Worm (Caenorhabditis elegans): ENCODE measurements around the gene gcy-9.

gcy-9 gene

DNA sequence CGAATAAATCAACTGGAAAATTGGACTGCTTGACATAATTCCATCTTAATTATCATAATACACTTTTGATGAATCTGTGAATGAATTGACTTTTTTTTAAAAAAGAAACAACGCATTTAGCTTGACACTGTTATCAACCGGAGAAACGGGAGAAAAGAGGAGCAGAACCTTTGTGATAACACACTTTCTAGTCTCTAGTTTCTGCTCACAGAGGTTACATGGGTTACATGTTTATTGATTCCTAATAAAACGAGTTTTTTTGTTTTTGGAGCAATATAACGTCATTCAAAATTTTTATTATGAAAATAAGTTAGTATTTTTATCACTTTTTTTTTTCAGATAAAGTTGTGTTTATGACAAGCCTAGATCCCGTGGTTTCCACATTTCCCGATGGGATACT, 19.7 kb downstream of the gcy-9 start, which contains the start of gene hizr-1:
hizr-1 (plus strand) TSS at position 340 of the 400 bp plus-strand sequence.
- TF ChIP-seq ztf-16 (tag; optimal IDR thresholded peaks at IDR 0.05): no peak
- TF ChIP-seq K02D7.2 (tag; optimal IDR thresholded peaks at IDR 0.05): no peak
- no peak for TF ChIP-seq ttx-3 (tag; optimal IDR thresholded peaks at IDR 0.05)
- no peak for TF ChIP-seq C38D4.7 (GFP tag; optimal IDR thresholded peaks at IDR 0.05)
- no peak for TF ChIP-seq unc-55 (GFP tag; optimal IDR thresholded peaks at IDR 0.05)
- TF ChIP-seq ceh-2 (tag; optimal IDR thresholded peaks at IDR 0.05): no peak
- TF ChIP-seq npax-4 (tag; optimal IDR thresholded peaks at IDR 0.05): no peak
- no peak for TF ChIP-seq pqm-1 (tag; optimal IDR thresholded peaks at IDR 0.05)
- TF ChIP-seq ahr-1 (tag; optimal IDR thresholded peaks at IDR 0.05): no peak
- no peak for TF ChIP-seq nhr-11 (tag; optimal IDR thresholded peaks at IDR 0.05)
- TF ChIP-seq ceh-31 (tag; optimal IDR thresholded peaks at IDR 0.05): no peak
- TF ChIP-seq hlh-15 (tag; optimal IDR thresholded peaks at IDR 0.05): no peak
- TF ChIP-seq odd-2 (tag; optimal IDR thresholded peaks at IDR 0.05): no peak

- TF ChIP-seq T23F11.4 (GFP tag; optimal IDR thresholded peaks at IDR 0.05) (no peak), sox-2 (GFP tag; IDR thresholded peaks at IDR 0.05) (no peak), pha-4 (tag; optimal IDR thresholded peaks at IDR 0.05) (no peak), hlh-15 (tag; optimal IDR thresholded peaks at IDR 0.05) (no peak), ceh-48 (tag; optimal IDR thresholded peaks at IDR 0.05) (no peak), tbx-7 (tag; optimal IDR thresholded peaks at IDR 0.05) (no peak)
Measured at ce11 chrX:11316750-11317149, 20.9 kb downstream of the gcy-9 start, which contains the start of gene nlp-57. TSS of gene nlp-57 (plus strand) at chrX:11317050.

DNA sequence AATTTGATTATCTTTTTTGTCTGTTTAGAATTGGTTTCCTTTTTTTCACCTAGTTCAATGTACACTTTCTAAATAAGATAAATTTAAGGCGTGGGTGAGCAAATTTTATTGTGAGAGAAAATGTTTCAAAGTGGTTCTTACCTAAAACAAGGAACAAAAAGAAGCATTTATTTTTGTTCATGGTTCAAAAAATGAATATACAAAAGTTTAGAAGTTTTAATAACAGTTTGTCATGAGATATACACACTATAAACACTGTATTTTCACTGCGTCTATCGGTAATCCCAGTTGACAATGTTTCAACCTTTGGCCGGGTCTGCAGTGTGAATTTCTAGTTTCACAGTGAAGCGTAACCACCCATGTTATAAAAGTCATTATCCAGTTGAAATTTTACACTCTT, 22.3 kb downstream of the gcy-9 start, which contains the start of gene F08G12.11:
F08G12.11 (minus strand) TSS at position 181 of the 400 bp plus-strand sequence.
- no peak for TF ChIP-seq fkh-6 (tag; optimal IDR thresholded peaks at IDR 0.05)
- no peak for TF ChIP-seq K02D7.2 (tag; optimal IDR thresholded peaks at IDR 0.05)
- no peak for TF ChIP-seq odd-2 (tag; optimal IDR thresholded peaks at IDR 0.05)
- TF ChIP-seq ets-4 (tag; optimal IDR thresholded peaks at IDR 0.05): no peak
- no peak for TF ChIP-seq pros-1 (tag; optimal IDR thresholded peaks at IDR 0.05)
- TF ChIP-seq hlh-30 (tag; optimal IDR thresholded peaks at IDR 0.05; ENCODE audit: insufficient read depth): no peak
- TF ChIP-seq ceh-14 (tag; optimal IDR thresholded peaks at IDR 0.05): no peak
- no peak for TF ChIP-seq madf-2 (tag; optimal IDR thresholded peaks at IDR 0.05)
- no peak for TF ChIP-seq nhr-232 (tag; optimal IDR thresholded peaks at IDR 0.05)
- no peak for TF ChIP-seq ceh-6 (GFP tag; optimal IDR thresholded peaks at IDR 0.05)
- TF ChIP-seq C08G9.2 (tag; optimal IDR thresholded peaks at IDR 0.05): no peak
- no peak for TF ChIP-seq unc-55 (GFP tag; optimal IDR thresholded peaks at IDR 0.05)
- TF ChIP-seq sox-4 (tag; optimal IDR thresholded peaks at IDR 0.05): no peak
- no peak for TF ChIP-seq hlh-6 (tag; optimal IDR thresholded peaks at IDR 0.05)
- TF ChIP-seq unc-42 (tag; optimal IDR thresholded peaks at IDR 0.05): no peak
- TF ChIP-seq sox-2 (GFP tag; IDR thresholded peaks at IDR 0.05): no peak
- no peak for TF ChIP-seq tbx-7 (tag; optimal IDR thresholded peaks at IDR 0.05)

- TF ChIP-seq ama-1 (optimal IDR thresholded peaks at IDR 0.05) (no peak), elt-2 (tag; optimal IDR thresholded peaks at IDR 0.05) (peak; percentile 1)
Measured at ce11 chrX:11310285-11310838, 27.3 kb downstream of the gcy-9 start, which contains the start of gene F08G12.5. TSS of gene F08G12.5 (minus strand) at chrX:11310285.

ce11 chrX:11307056-11307455, 30.6 kb downstream of the gcy-9 start, which contains the start of gene vhl-1:
TSS of gene vhl-1 (plus strand) at chrX:11307356.
- TF ChIP-seq unc-42 (tag; optimal IDR thresholded peaks at IDR 0.05): no peak
- TF ChIP-seq pat-9 (tag; optimal IDR thresholded peaks at IDR 0.05): no peak
- TF ChIP-seq F13H6.1 (tag; optimal IDR thresholded peaks at IDR 0.05): no peak
- TF ChIP-seq pha-4 (tag; optimal IDR thresholded peaks at IDR 0.05): no peak
- no peak for TF ChIP-seq ref-2 (tag; optimal IDR thresholded peaks at IDR 0.05)
- no peak for TF ChIP-seq mec-3 (tag; optimal IDR thresholded peaks at IDR 0.05; ENCODE audit: borderline replicate concordance)
- no peak for TF ChIP-seq ceh-6 (GFP tag; optimal IDR thresholded peaks at IDR 0.05)
- no peak for TF ChIP-seq hlh-30 (tag; optimal IDR thresholded peaks at IDR 0.05; ENCODE audit: insufficient read depth)
- no peak for TF ChIP-seq fax-1 (tag; optimal IDR thresholded peaks at IDR 0.05)
- TF ChIP-seq nhr-11 (tag; optimal IDR thresholded peaks at IDR 0.05): no peak
- TF ChIP-seq sox-2 (GFP tag; IDR thresholded peaks at IDR 0.05): no peak
- TF ChIP-seq ceh-2 (tag; optimal IDR thresholded peaks at IDR 0.05): no peak
- no peak for TF ChIP-seq dve-1 (tag; optimal IDR thresholded peaks at IDR 0.05)
- no peak for TF ChIP-seq hlh-6 (tag; optimal IDR thresholded peaks at IDR 0.05)
- TF ChIP-seq hlh-8 (tag; optimal IDR thresholded peaks at IDR 0.05): no peak
